Fruit fly (Drosophila melanogaster) whole organism, embryonic: ENCODE measurements around the gene SsRbeta.

Experiments used
- CG10959 ChIP-seq: fragments of 200-800 bp; sonication (Bioruptor generic); IDR thresholded peaks from 2 replicates; pipeline ENCODE4 v1.3.6; 2022; ENCODE audit warnings: missing biosample characterization, missing genetic modification characterization
- CG1233 ChIP-seq: fragments of 200-800 bp; sonication (Bioruptor generic); optimal IDR thresholded peaks from 4 replicates; lab custom pipeline; 2018; ENCODE audit warnings: missing biosample characterization, mild to moderate bottlenecking, missing genetic modification characterization
- CG12769 ChIP-seq: fragments of 200-800 bp; sonication (Bioruptor generic); optimal IDR thresholded peaks from 2 replicates; lab custom pipeline; 2019; ENCODE audit warnings: missing biosample characterization, mild to moderate bottlenecking, missing genetic modification characterization, moderate library complexity
- CG13894 ChIP-seq: fragments of 200-800 bp; sonication (Bioruptor generic); optimal IDR thresholded peaks from 3 replicates; lab custom pipeline; 2018; ENCODE audit warnings: missing biosample characterization, mild to moderate bottlenecking, missing genetic modification characterization, moderate library complexity
- CG1647 ChIP-seq: fragments of 200-800 bp; sonication (Bioruptor generic); optimal IDR thresholded peaks from 3 replicates; lab custom pipeline; 2016; ENCODE audit warnings: missing biosample characterization, missing genetic modification characterization
- CG17328 ChIP-seq: fragments of 200-800 bp; sonication (Bioruptor generic); IDR thresholded peaks from 2 replicates; pipeline ENCODE4 v1.3.6; 2022; ENCODE audit warnings: missing biosample characterization, missing genetic modification characterization
- CG2712 ChIP-seq: fragments of 200-800 bp; optimal IDR thresholded peaks from 3 replicates; lab custom pipeline; 2019; ENCODE audit warnings: missing biosample characterization, mild to moderate bottlenecking, missing genetic modification characterization, moderate library complexity
- CG31365 ChIP-seq: fragments of 200-800 bp; sonication (Bioruptor generic); optimal IDR thresholded peaks from 2 replicates; lab custom pipeline; 2018; ENCODE audit warnings: missing biosample characterization, mild to moderate bottlenecking, missing genetic modification characterization
- CG3726 ChIP-seq: fragments of 200-800 bp; sonication (Bioruptor generic); IDR thresholded peaks from 3 replicates; pipeline ENCODE4, ENCODE4 v1.3.6; 2022; ENCODE audit warnings: missing biosample characterization, missing genetic modification characterization
- CG4360 ChIP-seq: fragments of 200-800 bp; sonication (Bioruptor generic); IDR thresholded peaks from 2 replicates; pipeline ENCODE4 v1.3.6; 2022; ENCODE audit warnings: missing biosample characterization, missing genetic modification characterization
- CG4424 ChIP-seq: fragments of 200-800 bp; sonication (Bioruptor generic); optimal IDR thresholded peaks from 3 replicates; lab custom pipeline; 2016; ENCODE audit warnings: missing biosample characterization, missing genetic modification characterization
- CG6689 ChIP-seq: fragments of 200-800 bp; sonication (Bioruptor generic); IDR thresholded peaks from 2 replicates; pipeline ENCODE4 v1.3.6; 2022; ENCODE audit warnings: missing biosample characterization, missing genetic modification characterization
- CG6791 ChIP-seq: fragments of 200-800 bp; sonication (Bioruptor generic); IDR thresholded peaks from 3 replicates; pipeline ENCODE4 v1.3.6; 2022; ENCODE audit warnings: missing biosample characterization, missing genetic modification characterization; ENCODE audit not compliant: partially characterized antibody
- Dp ChIP-seq: fragments of 200-800 bp; sonication (Bioruptor generic); optimal IDR thresholded peaks from 2 replicates; lab custom pipeline; 2018; ENCODE audit warnings: missing biosample characterization, mild to moderate bottlenecking, missing genetic modification characterization, moderate library complexity
- Drgx ChIP-seq: fragments of 200-800 bp; sonication (Bioruptor generic); IDR thresholded peaks from 2 replicates; pipeline ENCODE4 v1.3.6; 2022; ENCODE audit warnings: missing biosample characterization, missing genetic modification characterization
- Ets65A ChIP-seq: fragments of 200-800 bp; sonication (Bioruptor generic); peaks from one replicate; lab custom pipeline; 2016; ENCODE audit warnings: missing biosample characterization, missing genetic modification characterization
- MBD-R2 ChIP-seq: fragments of 200-800 bp; sonication (Bioruptor generic); IDR thresholded peaks from 2 replicates; pipeline ENCODE4 v1.3.6; 2022; ENCODE audit warnings: missing biosample characterization, missing genetic modification characterization
- Med ChIP-seq: fragments of 200-800 bp; sonication (Bioruptor generic); peaks from one replicate; lab custom pipeline; 2016; ENCODE audit warnings: missing biosample characterization, missing genetic modification characterization, mild to moderate bottlenecking, inconsistent platforms, moderate library complexity
- Nf-YC ChIP-seq: fragments of 200-800 bp; optimal IDR thresholded peaks from 3 replicates; lab custom pipeline; 2019; ENCODE audit warnings: missing biosample characterization, mild to moderate bottlenecking, missing genetic modification characterization, moderate library complexity
- Pdp1 ChIP-seq, 2 experiments: fragments of 200-800 bp; sonication (Bioruptor generic); optimal IDR thresholded peaks; 3 replicates each; lab custom pipeline; 2016; ENCODE audit warnings: missing biosample characterization in 2 of 2, missing genetic modification characterization in 2 of 2, mild to moderate bottlenecking in 1 of 2, moderate library complexity in 1 of 2
- Stat92E ChIP-seq, 3 experiments: fragments of >200 bp in 2 of 3; fragments of 200-800 bp in 1 of 3; sonication (Bioruptor generic) in 1 of 3; optimal IDR thresholded peaks; 2 replicates each; lab custom pipeline; 2017 to 2019; ENCODE audit warnings: missing biosample characterization in 3 of 3, missing genetic modification characterization in 3 of 3, mild to moderate bottlenecking in 1 of 3, moderate library complexity in 1 of 3
- Xbp1 ChIP-seq: fragments of 200-800 bp; sonication (Bioruptor generic); optimal IDR thresholded peaks from 3 replicates; lab custom pipeline; 2016; ENCODE audit warnings: missing biosample characterization, mild to moderate bottlenecking, missing genetic modification characterization
- ase ChIP-seq: fragments of 200-800 bp; sonication (Bioruptor generic); IDR thresholded peaks from 3 replicates; pipeline ENCODE4 v1.3.6; 2022; ENCODE audit warnings: missing biosample characterization, missing genetic modification characterization
- cg ChIP-seq: fragments of 200-800 bp; sonication (Bioruptor generic); optimal IDR thresholded peaks from 3 replicates; lab custom pipeline; 2019; ENCODE audit warnings: missing biosample characterization, mild to moderate bottlenecking, missing genetic modification characterization, moderate library complexity
- gce ChIP-seq: fragments of 200-800 bp; sonication (Bioruptor generic); IDR thresholded peaks from 3 replicates; pipeline ENCODE4 v1.3.6; 2022; ENCODE audit warnings: missing biosample characterization, missing genetic modification characterization
- gfzf ChIP-seq: fragments of 200-800 bp; sonication (Bioruptor generic); optimal IDR thresholded peaks from 2 replicates; lab custom pipeline; 2016; ENCODE audit warnings: missing biosample characterization, mild to moderate bottlenecking, missing genetic modification characterization, moderate library complexity
- lab ChIP-seq: fragments of 200-800 bp; sonication (Bioruptor generic); optimal IDR thresholded peaks from 3 replicates; lab custom pipeline; 2017; ENCODE audit warnings: missing biosample characterization, missing genetic modification characterization, mild to moderate bottlenecking, moderate library complexity, missing genetic modification reagents
- lbe ChIP-seq: fragments of 200-800 bp; sonication (Bioruptor generic); optimal IDR thresholded peaks from 2 replicates; lab custom pipeline; 2016; ENCODE audit warnings: missing biosample characterization, mild to moderate bottlenecking, missing genetic modification characterization
- pan ChIP-seq, 4 experiments: fragments of >200 bp in 3 of 4; fragments of 200-800 bp in 1 of 4; sonication (Bioruptor generic) in 1 of 4; optimal IDR thresholded peaks in 3 of 4; IDR thresholded peaks in 1 of 4; 2 replicates each; pipeline versions ENCODE4 v1.3.6 to Lab custom; 2017 to 2022; ENCODE audit warnings: missing biosample characterization in 2 of 4, missing genetic modification characterization in 2 of 4, mixed read lengths in 1 of 4
- pnt ChIP-seq: fragments of 200-800 bp; sonication (Bioruptor generic); optimal IDR thresholded peaks from 3 replicates; lab custom pipeline; 2016; ENCODE audit warnings: missing biosample characterization, missing genetic modification characterization
- sens ChIP-seq: fragments of 200-800 bp; sonication (Bioruptor generic); peaks from one replicate; lab custom pipeline; 2016; ENCODE audit warnings: missing biosample characterization, missing genetic modification characterization
- stwl ChIP-seq: fragments of 200-800 bp; sonication (Bioruptor generic); optimal IDR thresholded peaks from 3 replicates; lab custom pipeline; 2018; ENCODE audit warnings: missing biosample characterization, mild to moderate bottlenecking, missing genetic modification characterization, moderate library complexity
- twi ChIP-seq: fragments of 200-800 bp; optimal IDR thresholded peaks from 2 replicates; lab custom pipeline; 2019; ENCODE audit warnings: missing biosample characterization, mild to moderate bottlenecking, missing genetic modification characterization, moderate library complexity

The SsRbeta gene

DNA sequence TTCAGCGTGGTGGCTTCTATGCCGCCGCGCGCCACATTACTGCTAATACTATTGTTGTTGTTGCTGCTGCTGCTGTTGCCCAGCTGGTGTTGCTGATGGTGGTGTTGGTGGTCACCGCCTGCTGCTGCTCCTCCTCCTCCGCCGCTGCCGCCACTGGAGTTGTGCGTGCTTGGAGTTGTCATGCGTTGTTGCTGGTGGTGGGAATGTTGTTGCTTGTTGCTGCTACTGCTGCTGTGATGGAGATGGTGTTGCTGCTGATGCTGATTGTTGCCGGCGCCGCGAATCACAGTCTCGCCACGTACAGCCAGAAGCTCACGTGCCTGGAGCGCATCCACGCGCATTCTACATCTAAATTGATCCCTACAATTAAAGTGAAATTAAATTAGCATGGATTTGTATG, 12.1 kb downstream of the SsRbeta start:
- TF ChIP-seq Med (GFP tag; lab: Kevin White, UChicago): peak; percentile 25
- TF ChIP-seq Ets65A: peak; percentile 37
- no peak for TF ChIP-seq Nf-YC (tag; lab: Kevin White, UChicago)
- TF ChIP-seq CG31365: no peak
- 0 out of 3 replicates have a peak, but pooled peaks have one; percentile 13 for TF ChIP-seq CG6791 (GFP tag; lab: Robert Waterston, UW)
- TF ChIP-seq, all 482 proteins: peak for 3

DNA sequence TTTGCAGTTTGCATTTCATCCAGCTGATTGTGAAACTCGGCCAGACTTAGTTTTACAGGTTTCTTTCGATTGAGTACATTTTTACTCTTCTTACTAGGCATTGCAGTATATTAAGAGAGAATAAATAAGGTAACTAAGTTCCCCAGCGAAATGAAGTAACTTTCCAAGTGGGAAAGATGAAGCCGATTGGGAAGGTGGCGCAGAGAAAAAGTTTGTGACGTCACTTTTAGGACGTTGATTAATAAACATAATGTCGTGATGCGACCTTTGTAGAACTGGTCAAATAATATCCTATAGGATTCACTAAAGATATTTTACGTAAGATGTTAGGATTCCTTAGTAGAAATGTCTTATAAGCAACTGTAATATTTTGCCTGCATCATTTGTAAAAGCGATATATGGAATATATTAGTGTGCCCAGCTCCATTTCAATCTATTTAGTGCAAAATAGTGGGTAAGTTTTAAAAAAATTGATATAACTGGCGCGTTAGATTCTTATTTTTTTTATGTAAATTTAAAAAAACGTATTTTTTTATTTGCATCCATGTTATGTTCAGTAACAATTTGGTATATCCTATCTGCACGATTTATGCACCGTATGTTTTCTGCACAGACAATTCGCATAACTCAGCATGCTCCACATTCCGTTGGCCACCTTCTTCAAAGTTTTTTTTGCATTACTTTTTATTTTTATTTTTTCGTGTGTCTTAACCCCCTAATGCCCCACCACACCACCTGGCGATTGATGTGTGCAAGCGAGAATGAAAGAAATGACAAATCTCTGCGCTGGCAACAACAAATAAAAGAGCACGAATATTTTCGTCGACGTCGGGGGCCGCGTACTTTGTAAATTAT, 14.5 kb downstream of the SsRbeta start, which contains the start of gene CG32152:
Gene CG32152 (minus strand): TSS at position 352 of the 855 bp plus-strand sequence.
- TF ChIP-seq gfzf (GFP tag; lab: Kevin White, UChicago) (peak; percentile 43), sens (GFP tag; lab: Kevin White, UChicago) (peak; percentile 67), CG1647 (no peak), lab (GFP tag; lab: Kevin White, UChicago) (no peak), Drgx (peak; percentile 70; the same call in 1 of the 2 replicates), CG17328 (GFP tag; lab: Robert Waterston, UW) (no peak), ase (GFP tag; lab: Robert Waterston, UW) (no peak), Stat92E (GFP tag; optimal IDR thresholded peaks at IDR 0.05; lab: Kevin White, UChicago) (no peak), CG4424 (GFP tag; lab: Kevin White, UChicago) (peak; percentile 14), gce (GFP tag; lab: Robert Waterston, UW) (no peak), twi (tag; lab: Kevin White, UChicago) (no peak), CG6689 (peak; percentile 97), stwl (tag; lab: Kevin White, UChicago) (peak; percentile 70), Xbp1 (GFP tag; lab: Kevin White, UChicago) (no peak), Med (GFP tag; lab: Kevin White, UChicago) (peak; percentile 69), CG2712 (tag; lab: Kevin White, UChicago) (peak; percentile 4), lbe (GFP tag; lab: Kevin White, UChicago) (no peak), CG1233 (GFP tag; lab: Kevin White, UChicago) (no peak)

- TF ChIP-seq CG10959: 0 out of 2 replicates have a peak, but pooled peaks have one; percentile 33
- peak; percentile 19 for TF ChIP-seq CG13894 (tag; lab: Kevin White, UChicago)
- peak; percentile 72 for TF ChIP-seq Med (GFP tag; lab: Kevin White, UChicago)
- TF ChIP-seq cg (GFP tag; lab: Kevin White, UChicago): peak; percentile 47
- peak; percentile 45 for TF ChIP-seq CG12769 (tag; lab: Kevin White, UChicago)
- TF ChIP-seq CG4360 (GFP tag; lab: Robert Waterston, UW): peak; percentile 23; the same call in 1 of the 2 replicates
- TF ChIP-seq pnt (GFP tag; lab: Kevin White, UChicago): no peak
- TF ChIP-seq MBD-R2 (GFP tag; lab: Robert Waterston, UW): no peak
- peak in 1 of 2 experiments; percentile 74 for TF ChIP-seq Pdp1 (GFP tag; optimal IDR thresholded peaks at IDR 0.05; lab: Kevin White, UChicago)
- no peak for TF ChIP-seq Dp (GFP tag; lab: Kevin White, UChicago)
- TF ChIP-seq CG3726 (GFP tag; lab: Robert Waterston, UW): 0 out of 3 replicates have a peak, but pooled peaks have one; percentile 52
- no peak for TF ChIP-seq pan (optimal IDR thresholded peaks at IDR 0.05; lab: Kevin White, UChicago)
- TF ChIP-seq pan (GFP tag; optimal IDR thresholded peaks at IDR 0.05 in 1 of 2, IDR thresholded peaks at IDR 0.05 in 1 of 2): no peak
Measured at dm6 chr3L:16145282-16145681, 15.9 kb downstream of the SsRbeta start.
